Worm (Caenorhabditis elegans): Measurements from ENCODE around the gene F26G1.15.

ce11 chrII:4769886-4770285 is 20.2 kb upstream of the F26G1.15 start:
- TF ChIP-seq nhr-76 (tag; optimal IDR thresholded peaks at IDR 0.05) (no peak), lin-39 (tag; optimal IDR thresholded peaks at IDR 0.05) (no peak), elt-2 (tag; optimal IDR thresholded peaks at IDR 0.05) (peak; percentile 99)
